Fruit fly (Drosophila melanogaster) whole organism, embryonic: ENCODE results near the gene dod.

Experiments
- Aef1 ChIP-seq: fragments of 200-800 bp; sonication (Bioruptor generic); IDR thresholded peaks from 3 replicates; pipeline ENCODE4 v1.3.6; 2022; ENCODE audit warnings: missing biosample characterization, missing genetic modification characterization
- Bteb2 ChIP-seq: fragments of 200-800 bp; sonication (Bioruptor generic); optimal IDR thresholded peaks from 2 replicates; lab custom pipeline; 2016; ENCODE audit warnings: missing biosample characterization, missing genetic modification characterization
- CG10959 ChIP-seq: fragments of 200-800 bp; sonication (Bioruptor generic); IDR thresholded peaks from 2 replicates; pipeline ENCODE4 v1.3.6; 2022; ENCODE audit warnings: missing biosample characterization, missing genetic modification characterization
- CG11247 ChIP-seq: fragments of 200-800 bp; sonication (Bioruptor generic); IDR thresholded peaks from 2 replicates; pipeline ENCODE4 v1.3.6; 2022; ENCODE audit warnings: missing biosample characterization, missing genetic modification characterization
- CG11723 ChIP-seq: fragments of 200-800 bp; sonication (Bioruptor generic); optimal IDR thresholded peaks from 2 replicates; lab custom pipeline; 2017; ENCODE audit warnings: missing biosample characterization, mild to moderate bottlenecking, missing genetic modification characterization
- CG15601 ChIP-seq: fragments of 200-800 bp; sonication (Bioruptor generic); optimal IDR thresholded peaks from 3 replicates; lab custom pipeline; 2019; ENCODE audit warnings: missing biosample characterization, mild to moderate bottlenecking, missing genetic modification characterization, moderate library complexity
- CG18011 ChIP-seq: fragments of 200-800 bp; sonication (Bioruptor generic); optimal IDR thresholded peaks from 2 replicates; lab custom pipeline; 2017; ENCODE audit warnings: missing biosample characterization, missing genetic modification characterization, mild to moderate bottlenecking, moderate library complexity, missing genotype
- CG2889 ChIP-seq: fragments of 200-800 bp; sonication (Bioruptor generic); IDR thresholded peaks from 3 replicates; pipeline ENCODE4 v1.3.6; 2022; ENCODE audit warnings: missing biosample characterization, missing genetic modification characterization
- CG3065 ChIP-seq: fragments of 200-800 bp; sonication (Bioruptor generic); optimal IDR thresholded peaks from 2 replicates; lab custom pipeline; 2016; ENCODE audit warnings: missing biosample characterization, missing genetic modification characterization
- CG31388 ChIP-seq: fragments of 200-800 bp; sonication (Bioruptor generic); optimal IDR thresholded peaks from 2 replicates; lab custom pipeline; 2016; ENCODE audit warnings: missing biosample characterization, missing genetic modification characterization
- CG32772 ChIP-seq: fragments of 200-800 bp; sonication (Bioruptor generic); IDR thresholded peaks from 2 replicates; pipeline ENCODE4 v1.3.6; 2022; ENCODE audit warnings: missing biosample characterization, missing genetic modification characterization
- CG6654 ChIP-seq: fragments of 200-800 bp; sonication (Bioruptor generic); optimal IDR thresholded peaks from 2 replicates; lab custom pipeline; 2017; ENCODE audit warnings: missing biosample characterization, mild to moderate bottlenecking, missing genetic modification characterization
- CG6683 ChIP-seq: fragments of 200-800 bp; sonication (Bioruptor generic); optimal IDR thresholded peaks from 2 replicates; lab custom pipeline; 2017; ENCODE audit warnings: missing biosample characterization, mild to moderate bottlenecking, missing genetic modification characterization, missing genetic modification reagents
- CG6813 ChIP-seq: fragments of 200-800 bp; sonication (Bioruptor generic); optimal IDR thresholded peaks from 2 replicates; lab custom pipeline; 2017; ENCODE audit warnings: missing biosample characterization, missing genetic modification characterization, mild to moderate bottlenecking, moderate library complexity, missing genetic modification reagents
- CG7987 ChIP-seq: fragments of 200-800 bp; sonication (Bioruptor generic); optimal IDR thresholded peaks from 2 replicates; lab custom pipeline; 2018; ENCODE audit warnings: missing biosample characterization, mild to moderate bottlenecking, missing genetic modification characterization, moderate library complexity
- CG9817 ChIP-seq: fragments of 200-800 bp; sonication (Bioruptor generic); optimal IDR thresholded peaks from 2 replicates; lab custom pipeline; 2018; ENCODE audit warnings: missing biosample characterization, mild to moderate bottlenecking, missing genetic modification characterization, moderate library complexity
- Dad ChIP-seq: fragments of 200-800 bp; sonication (Bioruptor generic); optimal IDR thresholded peaks from 3 replicates; lab custom pipeline; 2016; ENCODE audit warnings: missing biosample characterization, missing genetic modification characterization
- Deaf1 ChIP-seq: fragments of 200-800 bp; optimal IDR thresholded peaks from 3 replicates; lab custom pipeline; 2019; ENCODE audit warnings: missing biosample characterization, mild to moderate bottlenecking, missing genetic modification characterization, moderate library complexity
- Drgx ChIP-seq: fragments of 200-800 bp; sonication (Bioruptor generic); IDR thresholded peaks from 2 replicates; pipeline ENCODE4 v1.3.6; 2022; ENCODE audit warnings: missing biosample characterization, missing genetic modification characterization
- Gsc ChIP-seq: fragments of 200-800 bp; sonication (Bioruptor generic); IDR thresholded peaks from 2 replicates; pipeline ENCODE4 v1.3.6; 2022; ENCODE audit warnings: missing biosample characterization, missing genetic modification characterization
- HLH4C ChIP-seq: fragments of 200-800 bp; sonication (Bioruptor generic); IDR thresholded peaks from 3 replicates; pipeline ENCODE4 v1.3.6; 2022; ENCODE audit warnings: missing biosample characterization, missing genetic modification characterization; ENCODE audit not compliant: partially characterized antibody
- Jarid2 ChIP-seq: fragments of 200-800 bp; sonication (Bioruptor generic); optimal IDR thresholded peaks from 3 replicates; lab custom pipeline; 2017; ENCODE audit warnings: mild to moderate bottlenecking, missing biosample characterization, missing genetic modification reagents, missing genetic modification characterization
- Kr ChIP-seq: fragments of 200-800 bp; sonication (Bioruptor generic); optimal IDR thresholded peaks from 2 replicates; lab custom pipeline; 2017; ENCODE audit warnings: missing biosample characterization, mild to moderate bottlenecking, missing genetic modification characterization
- Lpt ChIP-seq: fragments of >200 bp; optimal IDR thresholded peaks from 2 replicates; lab custom pipeline; 2018; ENCODE audit warnings: missing biosample characterization, missing genetic modification characterization
- NC2α ChIP-seq: fragments of 200-800 bp; sonication (Bioruptor generic); optimal IDR thresholded peaks from 2 replicates; lab custom pipeline; 2016; ENCODE audit warnings: missing biosample characterization, missing genetic modification characterization
- Neu2 ChIP-seq: fragments of 200-800 bp; sonication (Bioruptor generic); optimal IDR thresholded peaks from 3 replicates; lab custom pipeline; 2016; ENCODE audit warnings: missing biosample characterization, missing genetic modification characterization, borderline replicate concordance
- Oli ChIP-seq: fragments of 200-800 bp; sonication (Bioruptor generic); optimal IDR thresholded peaks from 2 replicates; lab custom pipeline; 2018; ENCODE audit warnings: missing biosample characterization, mild to moderate bottlenecking, missing genetic modification characterization, moderate library complexity
- Ptx1 ChIP-seq: fragments of 200-800 bp; sonication (Bioruptor generic); IDR thresholded peaks from 2 replicates; pipeline ENCODE4 v1.3.6; 2022; ENCODE audit warnings: missing biosample characterization, missing genetic modification characterization
- Ravus ChIP-seq: fragments of 200-800 bp; sonication (Bioruptor generic); IDR thresholded peaks from 2 replicates; pipeline ENCODE4 v1.3.6; 2022; ENCODE audit warnings: missing biosample characterization, missing genetic modification characterization
- Xrp1 ChIP-seq: fragments of 200-800 bp; sonication (Bioruptor generic); IDR thresholded peaks from 2 replicates; pipeline ENCODE4 v1.3.6; 2022; ENCODE audit warnings: missing biosample characterization, missing genetic modification characterization
- ac ChIP-seq: fragments of 200-800 bp; sonication (Bioruptor generic); optimal IDR thresholded peaks from 3 replicates; lab custom pipeline; 2017; ENCODE audit warnings: missing biosample characterization, mild to moderate bottlenecking, missing genetic modification characterization
- cato ChIP-seq: fragments of 200-800 bp; sonication (Bioruptor generic); optimal IDR thresholded peaks from 2 replicates; lab custom pipeline; 2016; ENCODE audit warnings: missing biosample characterization, missing genetic modification characterization, borderline replicate concordance
- chm ChIP-seq: fragments of 200-800 bp; sonication (Bioruptor generic); IDR thresholded peaks from 2 replicates; pipeline ENCODE4 v1.3.6; 2022; ENCODE audit warnings: missing biosample characterization, missing genetic modification characterization
- dimm ChIP-seq: fragments of 200-800 bp; sonication (Bioruptor generic); IDR thresholded peaks from 2 replicates; pipeline ENCODE4 v1.3.6; 2022; ENCODE audit warnings: missing biosample characterization, missing genetic modification characterization
- gce ChIP-seq: fragments of 200-800 bp; sonication (Bioruptor generic); IDR thresholded peaks from 3 replicates; pipeline ENCODE4 v1.3.6; 2022; ENCODE audit warnings: missing biosample characterization, missing genetic modification characterization
- lab ChIP-seq: fragments of 200-800 bp; sonication (Bioruptor generic); optimal IDR thresholded peaks from 3 replicates; lab custom pipeline; 2017; ENCODE audit warnings: missing biosample characterization, missing genetic modification characterization, mild to moderate bottlenecking, moderate library complexity, missing genetic modification reagents
- mam ChIP-seq: fragments of 200-800 bp; sonication (Bioruptor generic); optimal IDR thresholded peaks from 3 replicates; lab custom pipeline; 2016; ENCODE audit warnings: missing biosample characterization, missing genetic modification characterization
- odd ChIP-seq: fragments of 200-800 bp; sonication (Bioruptor generic); optimal IDR thresholded peaks from 2 replicates; lab custom pipeline; 2017; ENCODE audit warnings: missing biosample characterization, mild to moderate bottlenecking, missing genetic modification characterization
- otp ChIP-seq: fragments of 200-800 bp; sonication (Bioruptor generic); IDR thresholded peaks from 3 replicates; pipeline ENCODE4, ENCODE4 v1.3.6; 2022; ENCODE audit warnings: missing biosample characterization, missing genetic modification characterization
- psq ChIP-seq: fragments of 200-800 bp; sonication (Bioruptor generic); optimal IDR thresholded peaks from 2 replicates; lab custom pipeline; 2017; ENCODE audit warnings: missing biosample characterization, missing genetic modification characterization
- sisA ChIP-seq: fragments of 200-800 bp; sonication (Bioruptor generic); IDR thresholded peaks from 2 replicates; pipeline ENCODE4 v1.3.6; 2022; ENCODE audit warnings: missing biosample characterization, missing genetic modification characterization
- slou ChIP-seq: fragments of 200-800 bp; sonication (Bioruptor generic); optimal IDR thresholded peaks from 3 replicates; lab custom pipeline; 2016; ENCODE audit warnings: missing biosample characterization, missing genetic modification characterization
- stc ChIP-seq: fragments of 200-800 bp; sonication (Bioruptor generic); IDR thresholded peaks from 2 replicates; pipeline ENCODE4 v1.3.6; 2022; ENCODE audit warnings: missing biosample characterization, missing genetic modification characterization
- wdn ChIP-seq: fragments of 200-800 bp; sonication (Bioruptor generic); IDR thresholded peaks from 2 replicates; pipeline ENCODE4 v1.3.6; 2022; ENCODE audit warnings: missing biosample characterization, missing genetic modification characterization

dod gene

DNA sequence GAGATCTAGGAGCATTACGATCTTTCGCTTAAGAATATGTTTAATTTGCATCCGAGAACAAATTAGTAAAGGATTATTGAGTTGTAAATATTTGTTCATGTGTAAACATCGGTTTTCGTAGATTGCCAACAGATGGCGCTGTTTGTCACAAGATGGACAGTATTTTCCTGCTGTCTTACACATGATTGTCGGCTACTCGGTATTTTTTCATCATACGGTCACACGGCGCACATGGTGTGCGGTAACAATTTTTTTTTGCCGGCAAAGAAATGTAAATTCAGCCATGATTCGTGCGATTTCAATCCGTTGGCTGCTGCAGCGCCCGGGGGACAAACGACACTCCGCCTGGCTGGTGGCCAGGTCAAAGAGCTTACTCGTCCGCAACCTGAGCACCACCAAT, 17.7 kb downstream of the dod start, which contains the start of the genes bbx and waw (continued):
- no peak for TF ChIP-seq slou (GFP tag; lab: Kevin White, UChicago)
- TF ChIP-seq CG6654 (GFP tag; lab: Kevin White, UChicago) = no peak
- TF ChIP-seq CG32772 (GFP tag; lab: Robert Waterston, UW) = peak; percentile 37; the same call in 1 of the 2 replicates
- no peak for TF ChIP-seq CG2889 (GFP tag; lab: Robert Waterston, UW)
- no peak for TF ChIP-seq otp (GFP tag; lab: Robert Waterston, UW)
- no peak for TF ChIP-seq sisA (GFP tag; lab: Robert Waterston, UW)
- no peak for TF ChIP-seq wdn
- no peak for TF ChIP-seq CG31388 (GFP tag; lab: Kevin White, UChicago)
- TF ChIP-seq Kr (GFP tag; lab: Kevin White, UChicago) = no peak
- no peak for TF ChIP-seq chm (GFP tag; lab: Robert Waterston, UW)
- TF ChIP-seq HLH4C (GFP tag; lab: Robert Waterston, UW) = no peak
- no peak for TF ChIP-seq Drgx
- no peak for TF ChIP-seq dimm (GFP tag; lab: Robert Waterston, UW)
- TF ChIP-seq CG11247 (GFP tag; lab: Robert Waterston, UW) = no peak
- TF ChIP-seq CG6813 (GFP tag; lab: Kevin White, UChicago) = no peak
- no peak for TF ChIP-seq psq (GFP tag; lab: Kevin White, UChicago)
- TF ChIP-seq Ptx1 (GFP tag; lab: Robert Waterston, UW) = no peak
- no peak for TF ChIP-seq NC2α
- peak; percentile 8 for TF ChIP-seq CG9817
- TF ChIP-seq Dad = no peak
- TF ChIP-seq Jarid2 = no peak
- TF ChIP-seq CG7987 (GFP tag; lab: Kevin White, UChicago) = peak; percentile 67
- no peak for TF ChIP-seq lab
- no peak for TF ChIP-seq CG11723 (GFP tag; lab: Kevin White, UChicago)
- no peak for TF ChIP-seq Bteb2 (GFP tag; lab: Kevin White, UChicago)
- no peak for TF ChIP-seq Neu2 (GFP tag; lab: Kevin White, UChicago)
- no peak for TF ChIP-seq cato (GFP tag; lab: Kevin White, UChicago)
- TF ChIP-seq CG3065 (GFP tag; lab: Kevin White, UChicago) = no peak
- TF ChIP-seq mam = no peak
- no peak for TF ChIP-seq gce
- peak; percentile 48 for TF ChIP-seq CG15601 (tag; lab: Kevin White, UChicago)
- TF ChIP-seq odd (GFP tag; lab: Kevin White, UChicago) = no peak
- TF ChIP-seq CG10959 = 0 out of 2 replicates have a peak, but pooled peaks have one; percentile 11
- TF ChIP-seq Deaf1 (tag; lab: Kevin White, UChicago) = no peak
- TF ChIP-seq CG6683 (GFP tag; lab: Kevin White, UChicago) = no peak
- TF ChIP-seq Aef1 (GFP tag; lab: Robert Waterston, UW) = no peak
- no peak for TF ChIP-seq Gsc
- no peak for TF ChIP-seq stc (GFP tag; lab: Robert Waterston, UW)
- TF ChIP-seq ac (GFP tag; lab: Kevin White, UChicago) = no peak
- TF ChIP-seq Xrp1 = no peak
- no peak for TF ChIP-seq Oli (tag; lab: Kevin White, UChicago)
- TF ChIP-seq Lpt (GFP tag; lab: Kevin White, UChicago) = no peak
- TF ChIP-seq Ravus = no peak
- no peak for TF ChIP-seq CG18011
- TF ChIP-seq, all 482 proteins: peak for 123
